Worm (Caenorhabditis elegans) whole organism, L4 larva: ENCODE measurements around the gene C28G1.2.

Source experiments
- F37D6.2 ChIP-seq: sonication (generic microtip); optimal IDR thresholded peaks from 2 replicates; lab custom pipeline; 2016; ENCODE audit warnings: mild to moderate bottlenecking, missing genetic modification characterization, missing compliant biosample characterization
- T20F7.1 ChIP-seq: fragments of 200-800 bp; sonication (Bioruptor generic); optimal IDR thresholded peaks from 2 replicates; lab custom pipeline; 2018; ENCODE audit warnings: mild to moderate bottlenecking, missing genetic modification characterization, missing compliant biosample characterization
- T26A8.4 ChIP-seq: fragments of 200-800 bp; sonication (Bioruptor generic); IDR thresholded peaks from 2 replicates; pipeline ENCODE4 v1.3.6; 2022; ENCODE audit warnings: missing genetic modification characterization, missing compliant biosample characterization
- Y48G9A.11 ChIP-seq: fragments of 200-800 bp; sonication (Bioruptor generic); IDR thresholded peaks from 2 replicates; pipeline ENCODE4 v1.3.6; 2022; ENCODE audit warnings: missing genetic modification reagents, missing genetic modification characterization, missing compliant biosample characterization
- ZK337.2 ChIP-seq: fragments of 200-800 bp; sonication (Bioruptor generic); IDR thresholded peaks from 2 replicates; pipeline ENCODE4 v1.3.6; 2022; ENCODE audit warnings: missing genetic modification reagents, missing genetic modification characterization, missing compliant biosample characterization
- aha-1 ChIP-seq: fragments of 150-350 bp; peaks from one replicate; lab custom pipeline; 2014; ENCODE audit warnings: missing biosample characterization, missing genetic modification characterization
- aly-2 ChIP-seq: sonication (generic microtip); optimal IDR thresholded peaks from 2 replicates; lab custom pipeline; 2018; ENCODE audit warnings: missing biosample characterization, missing genetic modification characterization
- ama-1 ChIP-seq: fragments of 150-350 bp; optimal IDR thresholded peaks from 2 replicates; lab custom pipeline; 2014; ENCODE audit warnings: inconsistent platforms, mixed read lengths
- arid-1 ChIP-seq: fragments of 200-800 bp; sonication (Bioruptor generic); conservative IDR thresholded peaks from 2 replicates; pipeline ENCODE4 v1.3.6; 2022; ENCODE audit warnings: missing genetic modification reagents, missing genetic modification characterization, missing compliant biosample characterization
- attf-4 ChIP-seq: sonication (generic microtip); optimal IDR thresholded peaks from 3 replicates; lab custom pipeline; 2017; ENCODE audit warnings: missing biosample characterization, missing genetic modification characterization
- ceh-32 ChIP-seq: sonication (generic microtip); optimal IDR thresholded peaks from 2 replicates; lab custom pipeline; 2016; ENCODE audit warnings: mild to moderate bottlenecking, missing genetic modification characterization, missing compliant biosample characterization; ENCODE audit not compliant: poor library complexity
- ceh-62 ChIP-seq: sonication (generic microtip); optimal IDR thresholded peaks from 2 replicates; lab custom pipeline; 2017; ENCODE audit warnings: missing biosample characterization, missing genetic modification characterization
- ceh-82 ChIP-seq: sonication (generic microtip); optimal IDR thresholded peaks from 2 replicates; lab custom pipeline; 2017; ENCODE audit warnings: missing biosample characterization, missing genetic modification characterization
- daf-16 ChIP-seq, 3 experiments: sonication (generic microtip); optimal IDR thresholded peaks; 2 replicates each; lab custom pipeline; 2016 to 2017; ENCODE audit warnings: missing genetic modification characterization in 3 of 3, missing genetic modification reagents in 3 of 3, mild to moderate bottlenecking in 2 of 3, missing compliant biosample characterization in 2 of 3, missing biosample characterization in 1 of 3, moderate library complexity in 1 of 3
- dmd-6 ChIP-seq: fragments of 200-800 bp; sonication (Bioruptor generic); IDR thresholded peaks from 2 replicates; pipeline ENCODE4 v1.3.6; 2022; ENCODE audit warnings: missing genetic modification reagents, missing genetic modification characterization, missing compliant biosample characterization
- dmd-8 ChIP-seq: fragments of 200-800 bp; sonication (Bioruptor generic); IDR thresholded peaks from 2 replicates; pipeline ENCODE4 v1.3.6; 2022; ENCODE audit warnings: missing genetic modification characterization, missing compliant biosample characterization
- dpl-1 ChIP-seq: fragments of 150-350 bp; optimal IDR thresholded peaks from 2 replicates; lab custom pipeline; 2014; ENCODE audit warnings: missing biosample characterization, missing genetic modification reagents, missing genetic modification characterization
- duxl-1 ChIP-seq: sonication (generic microtip); optimal IDR thresholded peaks from 2 replicates; lab custom pipeline; 2016; ENCODE audit warnings: mild to moderate bottlenecking, missing genetic modification characterization, moderate library complexity, missing compliant biosample characterization; ENCODE audit not compliant: poor library complexity
- egl-43 ChIP-seq: fragments of 200-800 bp; sonication (Bioruptor generic); IDR thresholded peaks from 2 replicates; pipeline ENCODE4 v1.3.6; 2022; ENCODE audit warnings: missing genetic modification reagents, missing genetic modification characterization, missing compliant biosample characterization
- fkh-10 ChIP-seq: fragments of 150-350 bp; optimal IDR thresholded peaks from 2 replicates; lab custom pipeline; 2014; ENCODE audit warnings: missing biosample characterization, missing genetic modification reagents, missing genetic modification characterization
- gei-8 ChIP-seq: fragments of 200-800 bp; sonication (Bioruptor generic); optimal IDR thresholded peaks from 2 replicates; lab custom pipeline; 2018; ENCODE audit warnings: mild to moderate bottlenecking, missing genetic modification characterization, missing compliant biosample characterization
- hif-1 ChIP-seq, 2 experiments: sonication (generic microtip); optimal IDR thresholded peaks; 2 replicates each; lab custom pipeline; 2016 to 2017; ENCODE audit warnings: missing compliant biosample characterization in 2 of 2, missing genetic modification characterization in 2 of 2, missing genetic modification reagents in 2 of 2, missing genotype in 2 of 2, mild to moderate bottlenecking in 1 of 2
- hlh-11 ChIP-seq: fragments of 200-800 bp; sonication (Bioruptor generic); optimal IDR thresholded peaks from 2 replicates; lab custom pipeline; 2018; ENCODE audit warnings: mild to moderate bottlenecking, missing genetic modification characterization, missing compliant biosample characterization
- hmg-1.1 ChIP-seq: fragments of 200-800 bp; sonication (Bioruptor generic); IDR thresholded peaks from 2 replicates; pipeline ENCODE4 v1.3.6; 2022; ENCODE audit warnings: missing genetic modification reagents, missing genetic modification characterization, missing compliant biosample characterization
- lim-7 ChIP-seq: fragments of 200-800 bp; sonication (Bioruptor generic); IDR thresholded peaks from 2 replicates; pipeline ENCODE4 v1.3.6; 2022; ENCODE audit warnings: missing genetic modification characterization, missing compliant biosample characterization
- lin-1 ChIP-seq: fragments of 200-800 bp; sonication (Bioruptor generic); IDR thresholded peaks from 2 replicates; pipeline ENCODE4 v1.3.6; 2022; ENCODE audit warnings: missing genetic modification reagents, missing genetic modification characterization, missing compliant biosample characterization
- lin-15B ChIP-seq: fragments of 150-350 bp; sonication (generic microtip); optimal IDR thresholded peaks from 3 replicates; lab custom pipeline; 2014; ENCODE audit warnings: missing biosample characterization, missing genetic modification characterization
- lin-38 ChIP-seq: fragments of 200-800 bp; sonication (Bioruptor generic); IDR thresholded peaks from 2 replicates; pipeline ENCODE4 v1.3.6; 2022; ENCODE audit warnings: missing genetic modification reagents, missing genetic modification characterization, missing compliant biosample characterization
- lsy-2 ChIP-seq, 2 experiments: fragments of 150-350 bp in 1 of 2; sonication (generic microtip) in 1 of 2; optimal IDR thresholded peaks; 2 replicates each; lab custom pipeline; 2014 to 2017; ENCODE audit warnings: missing biosample characterization in 2 of 2, missing genetic modification characterization in 2 of 2
- madf-5 ChIP-seq, 2 experiments: fragments of 200-800 bp; sonication (Bioruptor generic); IDR thresholded peaks; 2 replicates each; pipeline ENCODE4 v1.3.6; 2022; ENCODE audit warnings: missing compliant biosample characterization in 2 of 2, missing genetic modification characterization in 2 of 2
- madf-9 ChIP-seq: fragments of 200-800 bp; sonication (Bioruptor generic); conservative IDR thresholded peaks from 2 replicates; pipeline ENCODE4 v1.3.6; 2022; ENCODE audit warnings: missing genetic modification reagents, missing genetic modification characterization, missing compliant biosample characterization
- mep-1 ChIP-seq: fragments of 150-350 bp; sonication (generic microtip); optimal IDR thresholded peaks from 3 replicates; lab custom pipeline; 2014; ENCODE audit warnings: missing biosample characterization, missing genetic modification characterization
- mxl-3 ChIP-seq: fragments of 200-800 bp; sonication (Bioruptor generic); optimal IDR thresholded peaks from 2 replicates; lab custom pipeline; 2018; ENCODE audit warnings: mild to moderate bottlenecking, missing genetic modification characterization, missing compliant biosample characterization
- nhr-102 ChIP-seq: sonication (generic microtip); optimal IDR thresholded peaks from 2 replicates; lab custom pipeline; 2016; ENCODE audit warnings: mild to moderate bottlenecking, missing genetic modification characterization, moderate library complexity, missing compliant biosample characterization
- nhr-11 ChIP-seq: fragments of 150-350 bp; optimal IDR thresholded peaks from 2 replicates; lab custom pipeline; 2014; ENCODE audit warnings: missing biosample characterization, missing genetic modification characterization
- nhr-111 ChIP-seq: fragments of 200-800 bp; sonication (Bioruptor generic); optimal IDR thresholded peaks from 2 replicates; lab custom pipeline; 2018; ENCODE audit warnings: mild to moderate bottlenecking, missing genetic modification characterization, missing compliant biosample characterization
- nhr-237 ChIP-seq: sonication (generic microtip); optimal IDR thresholded peaks from 2 replicates; lab custom pipeline; 2017; ENCODE audit warnings: missing biosample characterization, missing genetic modification characterization
- nhr-6 ChIP-seq: fragments of 150-350 bp; optimal IDR thresholded peaks from 2 replicates; lab custom pipeline; 2014; ENCODE audit warnings: missing biosample characterization, missing genetic modification characterization
- nhr-76 ChIP-seq: fragments of 150-350 bp; optimal IDR thresholded peaks from 2 replicates; lab custom pipeline; 2014; ENCODE audit warnings: missing biosample characterization, missing genetic modification characterization
- pha-4 ChIP-seq, 2 experiments: fragments of 150-350 bp in 1 of 2; fragments of 200-800 bp in 1 of 2; sonication (Bioruptor generic) in 1 of 2; IDR thresholded peaks in 1 of 2; optimal IDR thresholded peaks in 1 of 2; 2 replicates each; pipeline versions ENCODE4 v1.3.6 to Lab custom; 2014 to 2022; ENCODE audit warnings: missing genetic modification characterization in 2 of 2, missing genetic modification reagents in 2 of 2, missing biosample characterization in 1 of 2, missing compliant biosample characterization in 1 of 2
- pqm-1 ChIP-seq: sonication (generic microtip); optimal IDR thresholded peaks from 2 replicates; lab custom pipeline; 2017; ENCODE audit warnings: missing biosample characterization, missing genetic modification characterization
- set-16 ChIP-seq: fragments of 200-800 bp; sonication (Bioruptor generic); IDR thresholded peaks from 2 replicates; pipeline ENCODE4 v1.3.6; 2022; ENCODE audit warnings: missing genetic modification reagents, missing genetic modification characterization, missing compliant biosample characterization
- spr-3 ChIP-seq: fragments of 200-800 bp; sonication (Bioruptor generic); optimal IDR thresholded peaks from 2 replicates; lab custom pipeline; 2018; ENCODE audit warnings: mild to moderate bottlenecking, missing genetic modification characterization, missing compliant biosample characterization
- tag-97 ChIP-seq: fragments of 200-800 bp; sonication (Bioruptor generic); IDR thresholded peaks from 2 replicates; pipeline ENCODE4 v1.3.6; 2022; ENCODE audit warnings: missing genetic modification characterization, missing compliant biosample characterization
- unc-130 ChIP-seq: sonication (generic microtip); optimal IDR thresholded peaks from 2 replicates; lab custom pipeline; 2016; ENCODE audit warnings: missing genetic modification reagents, missing genetic modification characterization, missing compliant biosample characterization
- vab-7 ChIP-seq: fragments of 200-800 bp; sonication (Bioruptor generic); IDR thresholded peaks from 2 replicates; pipeline ENCODE4 v1.3.6; 2022; ENCODE audit warnings: missing genetic modification reagents, missing genetic modification characterization, missing compliant biosample characterization

Gene C28G1.2

ce11 chrX:8874748-8875147 is 38.9 kb downstream of the C28G1.2 start, which contains the start of gene C06E2.1:
TSS of gene C06E2.1 (minus strand) at chrX:8874848.
- no peak for TF ChIP-seq dmd-8 (GFP tag; lab: Robert Waterston, UW)
- TF ChIP-seq lsy-2 (tag; optimal IDR thresholded peaks at IDR 0.05; lab: Kevin White, UChicago): no peak
- TF ChIP-seq pha-4 (GFP tag; IDR thresholded peaks at IDR 0.05; lab: Robert Waterston, UW): no peak
- TF ChIP-seq pha-4 (tag; optimal IDR thresholded peaks at IDR 0.05; lab: Kevin White, UChicago): no peak

ce11 chrX:8875867-8876266 is 40.1 kb downstream of the C28G1.2 start:
- TF ChIP-seq mep-1 (tag; lab: Kevin White, UChicago) (no peak), mxl-3 (GFP tag; lab: Kevin White, UChicago) (peak; percentile 47)
- TF ChIP-seq, all 104 proteins: peak for 1

ce11 chrX:8877162-8877561 is 41.3 kb downstream of the C28G1.2 start:
- TF ChIP-seq mep-1 (tag; lab: Kevin White, UChicago) (peak; percentile 3), set-16 (GFP tag; lab: Robert Waterston, UW) (no peak), ceh-62 (tag; lab: Kevin White, UChicago) (no peak), nhr-237 (tag; lab: Kevin White, UChicago) (no peak), madf-9 (GFP tag; lab: Robert Waterston, UW) (no peak), mxl-3 (GFP tag; lab: Kevin White, UChicago) (no peak), arid-1 (no peak), T26A8.4 (GFP tag; lab: Robert Waterston, UW) (no peak), dmd-6 (GFP tag; lab: Robert Waterston, UW) (no peak), T20F7.1 (GFP tag; lab: Kevin White, UChicago) (no peak), tag-97 (GFP tag; lab: Robert Waterston, UW) (no peak), aly-2 (tag; lab: Kevin White, UChicago) (no peak), nhr-111 (no peak), ama-1 (lab: Kevin White, UChicago) (no peak), hmg-1.1 (GFP tag; lab: Robert Waterston, UW) (0 out of 2 replicates have a peak, but pooled peaks have one; percentile 39), daf-16 (GFP tag; optimal IDR thresholded peaks at IDR 0.05; lab: Kevin White, UChicago) (peak in 1 of 2 experiments; percentile 26), daf-16 (tag; optimal IDR thresholded peaks at IDR 0.05; lab: Kevin White, UChicago) (no peak), dpl-1 (GFP tag; lab: Kevin White, UChicago) (no peak), hif-1 (tag; optimal IDR thresholded peaks at IDR 0.05; lab: Kevin White, UChicago) (no peak), hlh-11 (tag; lab: Kevin White, UChicago) (no peak), pqm-1 (tag; lab: Kevin White, UChicago) (no peak), Y48G9A.11 (no peak), ZK337.2 (GFP tag; lab: Robert Waterston, UW) (no peak), gei-8 (no peak), F37D6.2 (no peak), lsy-2 (tag; optimal IDR thresholded peaks at IDR 0.05; lab: Kevin White, UChicago) (no peak), nhr-6 (tag; lab: Kevin White, UChicago) (peak; percentile 19), attf-4 (tag; lab: Kevin White, UChicago) (no peak), aha-1 (peak; percentile 40), nhr-76 (no peak), lin-1 (no peak), unc-130 (GFP tag; lab: Kevin White, UChicago) (no peak), lim-7 (no peak), madf-5 (GFP tag; IDR thresholded peaks at IDR 0.05; lab: Robert Waterston, UW) (peak in 1 of 2 experiments; percentile 51; a peak in 1 of 4 replicates), fkh-10 (GFP tag; lab: Kevin White, UChicago) (no peak), egl-43 (GFP tag; lab: Robert Waterston, UW) (no peak), spr-3 (GFP tag; lab: Kevin White, UChicago) (no peak), lin-38 (GFP tag; lab: Robert Waterston, UW) (no peak), lin-15B (no peak), pha-4 (GFP tag; IDR thresholded peaks at IDR 0.05; lab: Robert Waterston, UW) (peak; percentile 37; the same call in 1 of the 2 replicates), pha-4 (tag; optimal IDR thresholded peaks at IDR 0.05; lab: Kevin White, UChicago) (no peak), ceh-82 (tag; lab: Kevin White, UChicago) (no peak), vab-7 (GFP tag; lab: Robert Waterston, UW) (no peak; the same call in 1 of the 2 replicates), ceh-32 (tag; lab: Kevin White, UChicago) (no peak), nhr-11 (tag; lab: Kevin White, UChicago) (no peak), nhr-102 (no peak), duxl-1 (tag; lab: Kevin White, UChicago) (no peak)
